Fruit fly (Drosophila melanogaster) whole organism, embryonic: Measurements from ENCODE around the gene CG15740.

ENCODE experiments used
- Ada2b ChIP-seq: fragments of 200-800 bp; sonication (Bioruptor generic); IDR thresholded peaks from 2 replicates; pipeline ENCODE4 v1.3.6; 2022; ENCODE audit warnings: missing biosample characterization, missing genetic modification characterization
- Antp ChIP-seq: fragments of 200-800 bp; sonication (Bioruptor generic); optimal IDR thresholded peaks from 3 replicates; lab custom pipeline; 2016; ENCODE audit warnings: missing biosample characterization, missing genetic modification characterization
- CG15514 ChIP-seq: fragments of 200-800 bp; sonication (Bioruptor generic); optimal IDR thresholded peaks from 3 replicates; lab custom pipeline; 2017; ENCODE audit warnings: missing biosample characterization, missing genetic modification characterization, mild to moderate bottlenecking, moderate library complexity, missing genetic modification reagents
- CG15601 ChIP-seq: fragments of 200-800 bp; sonication (Bioruptor generic); optimal IDR thresholded peaks from 3 replicates; lab custom pipeline; 2019; ENCODE audit warnings: missing biosample characterization, mild to moderate bottlenecking, missing genetic modification characterization, moderate library complexity
- CG16815 ChIP-seq: fragments of 200-800 bp; sonication (Bioruptor generic); optimal IDR thresholded peaks from 3 replicates; lab custom pipeline; 2017; ENCODE audit warnings: missing biosample characterization, mild to moderate bottlenecking, missing genetic modification characterization
- CG18011 ChIP-seq: fragments of 200-800 bp; sonication (Bioruptor generic); optimal IDR thresholded peaks from 2 replicates; lab custom pipeline; 2017; ENCODE audit warnings: missing biosample characterization, missing genetic modification characterization, mild to moderate bottlenecking, moderate library complexity, missing genotype
- CG1832 ChIP-seq: fragments of 200-800 bp; sonication (Bioruptor generic); optimal IDR thresholded peaks from 2 replicates; lab custom pipeline; 2017; ENCODE audit warnings: missing biosample characterization, mild to moderate bottlenecking, missing genetic modification characterization, inconsistent platforms
- CG4282 ChIP-seq: fragments of 200-800 bp; sonication (Bioruptor generic); optimal IDR thresholded peaks from 2 replicates; lab custom pipeline; 2016; ENCODE audit warnings: missing biosample characterization, missing genetic modification characterization
- CG43689 ChIP-seq: fragments of 200-800 bp; sonication (Bioruptor generic); IDR thresholded peaks from 2 replicates; pipeline ENCODE4 v1.3.6; 2022; ENCODE audit warnings: missing biosample characterization, missing genetic modification characterization
- CG6272 ChIP-seq: fragments of 200-800 bp; sonication (Bioruptor generic); IDR thresholded peaks from 2 replicates; pipeline ENCODE4 v1.3.6; 2022; ENCODE audit warnings: missing biosample characterization, missing genetic modification characterization
- CG6683 ChIP-seq: fragments of 200-800 bp; sonication (Bioruptor generic); optimal IDR thresholded peaks from 2 replicates; lab custom pipeline; 2017; ENCODE audit warnings: missing biosample characterization, mild to moderate bottlenecking, missing genetic modification characterization, missing genetic modification reagents
- CG9609 ChIP-seq: fragments of 200-800 bp; sonication (Bioruptor generic); optimal IDR thresholded peaks from 3 replicates; lab custom pipeline; 2016; ENCODE audit warnings: missing biosample characterization, missing genetic modification characterization
- D ChIP-seq, 2 experiments: fragments of 200-800 bp in 1 of 2; fragments of >200 bp in 1 of 2; sonication (Bioruptor generic) in 1 of 2; optimal IDR thresholded peaks; 2 replicates in 1 of 2; 3 replicates in 1 of 2; lab custom pipeline; 2017; ENCODE audit warnings: mild to moderate bottlenecking in 1 of 2, missing biosample characterization in 1 of 2, missing genetic modification characterization in 1 of 2, missing genetic modification reagents in 1 of 2
- Dad ChIP-seq: fragments of 200-800 bp; sonication (Bioruptor generic); optimal IDR thresholded peaks from 3 replicates; lab custom pipeline; 2016; ENCODE audit warnings: missing biosample characterization, missing genetic modification characterization
- Fer1 ChIP-seq: fragments of 200-800 bp; sonication (Bioruptor generic); optimal IDR thresholded peaks from 2 replicates; lab custom pipeline; 2017; ENCODE audit warnings: missing biosample characterization, mild to moderate bottlenecking, missing genetic modification characterization
- Fer3 ChIP-seq: fragments of 200-800 bp; sonication (Bioruptor generic); optimal IDR thresholded peaks from 2 replicates; lab custom pipeline; 2018; ENCODE audit warnings: missing biosample characterization, mild to moderate bottlenecking, missing genetic modification characterization, moderate library complexity
- HLH4C ChIP-seq: fragments of 200-800 bp; sonication (Bioruptor generic); IDR thresholded peaks from 3 replicates; pipeline ENCODE4 v1.3.6; 2022; ENCODE audit warnings: missing biosample characterization, missing genetic modification characterization; ENCODE audit not compliant: partially characterized antibody
- HmgD ChIP-seq: fragments of 200-800 bp; sonication (Bioruptor generic); optimal IDR thresholded peaks from 3 replicates; lab custom pipeline; 2016; ENCODE audit warnings: missing biosample characterization, missing genetic modification characterization
- Hr51 ChIP-seq, 2 experiments: fragments of 200-800 bp; sonication (Bioruptor generic); optimal IDR thresholded peaks; 2 replicates in 1 of 2; 3 replicates in 1 of 2; lab custom pipeline; 2016 to 2018; ENCODE audit warnings: missing biosample characterization in 2 of 2, missing genetic modification characterization in 2 of 2, mild to moderate bottlenecking in 1 of 2, moderate library complexity in 1 of 2
- Oaz ChIP-seq: fragments of 200-800 bp; sonication (Bioruptor generic); IDR thresholded peaks from 2 replicates; pipeline ENCODE4 v1.3.6; 2022; ENCODE audit warnings: missing biosample characterization, missing genetic modification characterization
- Rx ChIP-seq: fragments of 200-800 bp; sonication (Bioruptor generic); IDR thresholded peaks from 2 replicates; pipeline ENCODE4 v1.3.6; 2022; ENCODE audit warnings: missing biosample characterization, missing genetic modification characterization
- Scr ChIP-seq: fragments of 200-800 bp; sonication (Bioruptor generic); IDR thresholded peaks from 2 replicates; pipeline ENCODE4 v1.3.6; 2022; ENCODE audit warnings: missing biosample characterization, missing genetic modification characterization; ENCODE audit not compliant: partially characterized antibody
- Sin3A ChIP-seq: fragments of >200 bp; optimal IDR thresholded peaks from 2 replicates; lab custom pipeline; 2018
- Spps ChIP-seq: fragments of 200-800 bp; sonication (Bioruptor generic); optimal IDR thresholded peaks from 2 replicates; lab custom pipeline; 2018; ENCODE audit warnings: missing biosample characterization, mild to moderate bottlenecking, missing genetic modification characterization
- ap ChIP-seq: fragments of 200-800 bp; sonication (Bioruptor generic); IDR thresholded peaks from 2 replicates; pipeline ENCODE4 v1.3.6; 2022; ENCODE audit warnings: missing biosample characterization, missing genetic modification characterization
- ase ChIP-seq: fragments of 200-800 bp; sonication (Bioruptor generic); IDR thresholded peaks from 3 replicates; pipeline ENCODE4 v1.3.6; 2022; ENCODE audit warnings: missing biosample characterization, missing genetic modification characterization
- bbx ChIP-seq: fragments of 200-800 bp; sonication (Bioruptor generic); IDR thresholded peaks from 2 replicates; pipeline ENCODE4 v1.3.6; 2022; ENCODE audit warnings: missing biosample characterization, missing genetic modification characterization; ENCODE audit not compliant: partially characterized antibody
- br ChIP-seq: fragments of >200 bp; optimal IDR thresholded peaks from 2 replicates; lab custom pipeline; 2017
- cad ChIP-seq: fragments of >200 bp; optimal IDR thresholded peaks from 2 replicates; lab custom pipeline; 2017; ENCODE audit warnings: missing biosample characterization, missing genetic modification characterization
- cg ChIP-seq: fragments of 200-800 bp; sonication (Bioruptor generic); optimal IDR thresholded peaks from 3 replicates; lab custom pipeline; 2019; ENCODE audit warnings: missing biosample characterization, mild to moderate bottlenecking, missing genetic modification characterization, moderate library complexity
- chm ChIP-seq: fragments of 200-800 bp; sonication (Bioruptor generic); IDR thresholded peaks from 2 replicates; pipeline ENCODE4 v1.3.6; 2022; ENCODE audit warnings: missing biosample characterization, missing genetic modification characterization
- crol ChIP-seq: fragments of 200-800 bp; sonication (Bioruptor generic); IDR thresholded peaks from 2 replicates; pipeline ENCODE4 v1.3.6; 2022; ENCODE audit warnings: missing biosample characterization, missing genetic modification characterization
- dimm ChIP-seq: fragments of 200-800 bp; sonication (Bioruptor generic); IDR thresholded peaks from 2 replicates; pipeline ENCODE4 v1.3.6; 2022; ENCODE audit warnings: missing biosample characterization, missing genetic modification characterization
- disco-r ChIP-seq: fragments of 200-800 bp; sonication (Bioruptor generic); optimal IDR thresholded peaks from 2 replicates; lab custom pipeline; 2016; ENCODE audit warnings: missing biosample characterization, missing genetic modification characterization
- dmrt99B ChIP-seq: fragments of 200-800 bp; sonication (Bioruptor generic); optimal IDR thresholded peaks from 2 replicates; lab custom pipeline; 2018; ENCODE audit warnings: missing biosample characterization, mild to moderate bottlenecking, missing genetic modification characterization, moderate library complexity
- fu2 ChIP-seq: fragments of 200-800 bp; sonication (Bioruptor generic); optimal IDR thresholded peaks from 2 replicates; lab custom pipeline; 2016; ENCODE audit warnings: missing biosample characterization, missing genetic modification characterization
- hb ChIP-seq: fragments of 200-800 bp; sonication (Bioruptor generic); IDR thresholded peaks from 3 replicates; pipeline ENCODE4 v1.3.6; 2022; ENCODE audit warnings: missing biosample characterization, missing genetic modification characterization; ENCODE audit not compliant: partially characterized antibody
- hkb ChIP-seq, 2 experiments: fragments of 200-800 bp in 1 of 2; fragments of >200 bp in 1 of 2; sonication (Bioruptor generic) in 1 of 2; IDR thresholded peaks in 1 of 2; optimal IDR thresholded peaks in 1 of 2; 2 replicates each; pipeline versions ENCODE4 v1.3.6 to Lab custom; 2017 to 2022; ENCODE audit warnings: missing biosample characterization in 1 of 2, missing genetic modification characterization in 1 of 2
- jumu ChIP-seq: fragments of 200-800 bp; sonication (Bioruptor generic); optimal IDR thresholded peaks from 3 replicates; lab custom pipeline; 2016; ENCODE audit warnings: missing biosample characterization, missing genetic modification characterization
- lilli ChIP-seq: fragments of 200-800 bp; sonication (Bioruptor generic); optimal IDR thresholded peaks from 3 replicates; lab custom pipeline; 2016; ENCODE audit warnings: missing biosample characterization, missing genetic modification characterization
- lov ChIP-seq, 2 experiments: fragments of 200-800 bp in 1 of 2; fragments of >200 bp in 1 of 2; sonication (Bioruptor generic) in 1 of 2; IDR thresholded peaks in 1 of 2; optimal IDR thresholded peaks in 1 of 2; 2 replicates in 1 of 2; 3 replicates in 1 of 2; pipeline versions ENCODE4 v1.3.6 to Lab custom; 2017 to 2022; ENCODE audit warnings: missing biosample characterization in 1 of 2, missing genetic modification characterization in 1 of 2
- luna ChIP-seq: fragments of 200-800 bp; sonication (Bioruptor generic); optimal IDR thresholded peaks from 2 replicates; lab custom pipeline; 2016; ENCODE audit warnings: missing biosample characterization, missing genetic modification characterization
- mirr ChIP-seq: fragments of 200-800 bp; sonication (Bioruptor generic); optimal IDR thresholded peaks from 3 replicates; lab custom pipeline; 2018; ENCODE audit warnings: missing biosample characterization, mild to moderate bottlenecking, missing genetic modification characterization
- run ChIP-seq: fragments of 200-800 bp; sonication (Bioruptor generic); optimal IDR thresholded peaks from 3 replicates; lab custom pipeline; 2018; ENCODE audit warnings: missing biosample characterization, mild to moderate bottlenecking, missing genetic modification characterization
- so ChIP-seq: fragments of 200-800 bp; sonication (Bioruptor generic); IDR thresholded peaks from 3 replicates; pipeline ENCODE4 v1.3.6; 2022; ENCODE audit warnings: missing biosample characterization, missing genetic modification characterization
- tup ChIP-seq: fragments of 200-800 bp; sonication (Bioruptor generic); optimal IDR thresholded peaks from 2 replicates; lab custom pipeline; 2016; ENCODE audit warnings: missing biosample characterization, mild to moderate bottlenecking, missing genetic modification characterization, moderate library complexity
- vvl ChIP-seq: fragments of 200-800 bp; sonication (Bioruptor generic); IDR thresholded peaks from 2 replicates; pipeline ENCODE4 v1.3.6; 2022; ENCODE audit warnings: missing biosample characterization, missing genetic modification characterization

CG15740 gene

DNA sequence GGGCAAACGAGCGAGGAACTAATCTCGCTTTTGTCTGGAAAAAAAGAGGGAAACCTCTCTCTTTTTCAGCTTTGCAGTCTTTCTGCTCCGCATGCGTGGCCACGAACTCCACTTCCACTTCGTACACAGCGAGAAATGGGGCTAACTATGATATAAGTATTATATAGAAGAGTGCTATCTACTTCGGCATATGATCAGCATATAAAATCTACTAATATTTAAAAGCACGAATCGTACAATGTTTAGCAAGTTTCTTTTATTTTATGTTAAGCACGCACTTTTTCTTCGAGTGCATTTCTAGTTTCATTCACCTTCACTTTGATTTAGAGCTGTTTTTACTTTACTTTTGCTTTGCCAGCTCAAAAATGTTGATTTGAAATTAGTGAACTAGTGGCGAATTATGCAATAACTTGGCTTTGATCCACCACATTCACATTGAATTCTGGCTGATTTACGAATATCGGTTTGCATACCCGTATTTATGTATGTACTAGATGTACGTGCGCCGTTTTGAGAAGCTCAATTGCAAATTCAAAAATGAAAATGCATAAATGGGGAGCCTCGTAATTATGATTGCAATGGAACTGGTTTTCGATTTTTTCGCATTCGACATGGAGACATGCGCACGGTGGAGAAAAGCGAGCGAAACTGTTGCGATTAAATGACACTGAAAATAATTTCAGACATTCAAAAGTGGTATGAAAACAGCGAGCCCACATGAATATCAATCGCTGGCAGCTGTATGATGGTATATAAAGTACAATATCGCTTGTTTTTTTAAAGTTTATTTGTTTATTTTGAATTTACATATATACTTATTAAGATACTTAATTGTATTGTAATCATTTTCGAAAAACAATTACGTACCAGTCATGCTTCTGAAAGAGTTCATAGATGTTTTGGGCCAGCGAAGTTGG, 11.9 kb upstream of the CG15740 start:
- TF ChIP-seq CG43689 (0 out of 2 replicates have a peak, but pooled peaks have one; percentile 17), Dad (peak; percentile 66), disco-r (GFP tag; lab: Kevin White, UChicago) (peak; percentile 52), CG1832 (no peak), fu2 (no peak), Oaz (GFP tag; lab: Robert Waterston, UW) (peak; percentile 70), hkb (optimal IDR thresholded peaks at IDR 0.05; lab: Kevin White, UChicago) (no peak), hkb (GFP tag; IDR thresholded peaks at IDR 0.05; lab: Robert Waterston, UW) (peak; percentile 80), crol (no peak), Fer3 (tag; lab: Kevin White, UChicago) (peak; percentile 66), CG15601 (peak; percentile 87), vvl (peak; percentile 90), ap (GFP tag; lab: Robert Waterston, UW) (peak; percentile 61; the same call in 1 of the 2 replicates), dmrt99B (peak; percentile 93), HmgD (GFP tag; lab: Kevin White, UChicago) (no peak), Ada2b (GFP tag; lab: Robert Waterston, UW) (peak; percentile 71), ase (GFP tag; lab: Robert Waterston, UW) (peak; percentile 89), tup (GFP tag; lab: Kevin White, UChicago) (no peak), Hr51 (GFP tag; optimal IDR thresholded peaks at IDR 0.05; lab: Kevin White, UChicago) (peak in 1 of 2 experiments; percentile 81), chm (GFP tag; lab: Robert Waterston, UW) (peak; percentile 56), CG6272 (GFP tag; lab: Robert Waterston, UW) (peak; percentile 74), Sin3A (lab: Kevin White, UChicago) (no peak), hb (GFP tag; lab: Robert Waterston, UW) (no peak), lilli (GFP tag; lab: Kevin White, UChicago) (peak; percentile 85), lov (optimal IDR thresholded peaks at IDR 0.05; lab: Kevin White, UChicago) (no peak), lov (GFP tag; IDR thresholded peaks at IDR 0.05; lab: Robert Waterston, UW) (peak; percentile 62; the same call in 1 of the 3 replicates), jumu (GFP tag; lab: Kevin White, UChicago) (peak; percentile 64), dimm (GFP tag; lab: Robert Waterston, UW) (peak; percentile 76), CG18011 (GFP tag; lab: Kevin White, UChicago) (no peak), Antp (GFP tag; lab: Kevin White, UChicago) (peak; percentile 64), Fer1 (GFP tag; lab: Kevin White, UChicago) (peak; percentile 57), D (optimal IDR thresholded peaks at IDR 0.05; lab: Kevin White, UChicago) (no peak), D (GFP tag; optimal IDR thresholded peaks at IDR 0.05; lab: Kevin White, UChicago) (peak; percentile 73), so (GFP tag; lab: Robert Waterston, UW) (peak; percentile 78), Spps (tag; lab: Kevin White, UChicago) (peak; percentile 46), Scr (GFP tag; lab: Robert Waterston, UW) (no peak), mirr (GFP tag; lab: Kevin White, UChicago) (no peak), luna (GFP tag; lab: Kevin White, UChicago) (peak; percentile 25), cg (no peak), CG4282 (no peak), CG6683 (GFP tag; lab: Kevin White, UChicago) (no peak), cad (GFP tag; lab: Kevin White, UChicago) (no peak), Rx (GFP tag; lab: Robert Waterston, UW) (peak; percentile 75; the same call in 1 of the 2 replicates), run (tag; lab: Kevin White, UChicago) (peak; percentile 10), HLH4C (no peak), CG9609 (GFP tag; lab: Kevin White, UChicago) (peak; percentile 11), CG16815 (GFP tag; lab: Kevin White, UChicago) (peak; percentile 44), br (lab: Kevin White, UChicago) (no peak), CG15514 (peak; percentile 32), bbx (GFP tag; lab: Robert Waterston, UW) (no peak)
